Worm (Caenorhabditis elegans) whole organism, L2 larva: Measurements from ENCODE around the gene srh-116.

ENCODE experiments used
- R02D3.7 ChIP-seq: fragments of 150-350 bp; optimal IDR thresholded peaks from 2 replicates; lab custom pipeline; 2014; ENCODE audit warnings: missing biosample characterization, missing genetic modification characterization
- ZK546.5 ChIP-seq: sonication (generic microtip); optimal IDR thresholded peaks from 2 replicates; lab custom pipeline; 2017; ENCODE audit warnings: missing biosample characterization, missing genetic modification characterization
- ama-1 ChIP-seq: fragments of 150-350 bp; optimal IDR thresholded peaks from 2 replicates; lab custom pipeline; 2018; ENCODE audit warnings: inconsistent platforms
- ceh-82 ChIP-seq: fragments of 150-350 bp; optimal IDR thresholded peaks from 2 replicates; lab custom pipeline; 2014; ENCODE audit warnings: missing biosample characterization, missing genetic modification characterization
- dmd-4 ChIP-seq: sonication (generic microtip); optimal IDR thresholded peaks from 2 replicates; lab custom pipeline; 2017; ENCODE audit warnings: missing biosample characterization, missing genetic modification characterization
- egl-27 ChIP-seq: sonication (generic microtip); optimal IDR thresholded peaks from 3 replicates; lab custom pipeline; 2017; ENCODE audit warnings: missing biosample characterization, missing genetic modification reagents, missing genetic modification characterization
- fos-1 ChIP-seq: fragments of 150-350 bp; optimal IDR thresholded peaks from 2 replicates; lab custom pipeline; 2014; ENCODE audit warnings: missing biosample characterization, missing genetic modification characterization
- mab-5 ChIP-seq: fragments of 150-350 bp; optimal IDR thresholded peaks from 2 replicates; lab custom pipeline; 2014; ENCODE audit warnings: missing biosample characterization, missing genetic modification characterization
- nhr-11 ChIP-seq: fragments of 150-350 bp; optimal IDR thresholded peaks from 2 replicates; lab custom pipeline; 2014; ENCODE audit warnings: missing biosample characterization, missing genetic modification characterization
- nhr-25 ChIP-seq: fragments of 150-350 bp; sonication (generic microtip); optimal IDR thresholded peaks from 3 replicates; lab custom pipeline; 2014; ENCODE audit warnings: missing biosample characterization, missing genetic modification characterization
- skn-1 ChIP-seq: sonication (generic microtip); optimal IDR thresholded peaks from 2 replicates; lab custom pipeline; 2017; ENCODE audit warnings: missing biosample characterization, missing genetic modification characterization
- unc-39 ChIP-seq: fragments of 150-350 bp; optimal IDR thresholded peaks from 2 replicates; lab custom pipeline; 2014; ENCODE audit warnings: missing biosample characterization, missing genetic modification characterization
- unc-62 ChIP-seq: fragments of 150-350 bp; optimal IDR thresholded peaks from 2 replicates; lab custom pipeline; 2014; ENCODE audit warnings: missing biosample characterization, missing genetic modification reagents, missing genetic modification characterization
- zag-1 ChIP-seq: fragments of 150-350 bp; optimal IDR thresholded peaks from 2 replicates; lab custom pipeline; 2014; ENCODE audit warnings: missing biosample characterization, missing genetic modification characterization

DNA sequence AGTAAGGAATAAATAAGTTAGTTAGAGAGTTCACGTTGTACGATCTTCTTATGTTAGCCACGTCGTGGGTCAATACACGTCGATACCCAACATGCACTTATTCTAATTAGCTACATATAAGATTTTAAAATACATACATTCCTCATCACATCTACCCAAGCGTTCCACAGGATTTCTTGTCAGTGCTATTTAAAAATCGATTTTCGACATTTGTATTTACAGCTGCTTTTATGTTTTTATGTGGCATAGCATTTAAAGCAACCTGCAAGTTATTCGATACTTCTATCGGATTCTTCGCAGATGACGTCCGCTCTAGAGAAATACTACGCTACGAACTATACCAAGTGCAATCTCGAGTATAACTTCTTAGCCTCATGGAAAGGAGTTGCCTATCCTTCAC is 526 bp upstream of the srh-116 start, which contains the start of gene srh-115:
- TF ChIP-seq fos-1 (tag; lab: Kevin White, UChicago) (no peak), R02D3.7 (no peak), unc-62 (GFP tag; lab: Kevin White, UChicago) (no peak), skn-1 (tag; lab: Kevin White, UChicago) (no peak), nhr-25 (tag; lab: Kevin White, UChicago) (no peak), ceh-82 (tag; lab: Kevin White, UChicago) (no peak), ZK546.5 (tag; lab: Kevin White, UChicago) (no peak), egl-27 (tag; lab: Kevin White, UChicago) (no peak), dmd-4 (tag; lab: Kevin White, UChicago) (no peak), mab-5 (tag; lab: Kevin White, UChicago) (no peak), unc-39 (tag; lab: Kevin White, UChicago) (no peak), ama-1 (no peak), nhr-11 (no peak), zag-1 (no peak)
